Fruit fly (Drosophila melanogaster) whole organism, pupa: Measurements from ENCODE around the gene CG14352.
A peak's percentile ranks its signal among the peaks of the same experiment; 100 is the strongest.

ENCODE experiments used
- CG10348 ChIP-seq: fragments of 200-800 bp; sonication (Bioruptor generic); IDR thresholded peaks from 2 replicates; pipeline ENCODE4 v1.3.6; 2022; ENCODE audit warnings: missing biosample characterization, missing genetic modification characterization
- CG12605 ChIP-seq: fragments of 200-800 bp; sonication (Bioruptor generic); IDR thresholded peaks from 2 replicates; pipeline ENCODE4 v1.3.6; 2022; ENCODE audit warnings: missing biosample characterization, missing genetic modification characterization
- CG13204 ChIP-seq: fragments of 200-800 bp; sonication (Bioruptor generic); optimal IDR thresholded peaks from 2 replicates; lab custom pipeline; 2018; ENCODE audit warnings: missing biosample characterization, mild to moderate bottlenecking, missing genetic modification characterization, moderate library complexity
- CG14655 ChIP-seq: fragments of 200-800 bp; sonication (Bioruptor generic); optimal IDR thresholded peaks from 3 replicates; lab custom pipeline; 2017; ENCODE audit warnings: mild to moderate bottlenecking, missing biosample characterization, missing genetic modification reagents, missing genetic modification characterization
- CG15710 ChIP-seq: fragments of 200-800 bp; sonication (Bioruptor generic); optimal IDR thresholded peaks from 2 replicates; lab custom pipeline; 2018; ENCODE audit warnings: missing biosample characterization, mild to moderate bottlenecking, missing genetic modification characterization, moderate library complexity
- CG17806 ChIP-seq: fragments of 200-800 bp; sonication (Bioruptor generic); optimal IDR thresholded peaks from 2 replicates; lab custom pipeline; 2018; ENCODE audit warnings: missing biosample characterization, mild to moderate bottlenecking, missing genetic modification characterization, moderate library complexity
- CG32121 ChIP-seq: fragments of 200-800 bp; sonication (Bioruptor generic); IDR thresholded peaks from 2 replicates; pipeline ENCODE4 v1.3.6; 2022; ENCODE audit warnings: missing biosample characterization, missing genetic modification characterization
- CG34367 ChIP-seq: fragments of 200-800 bp; sonication (Bioruptor generic); optimal IDR thresholded peaks from 2 replicates; lab custom pipeline; 2018; ENCODE audit warnings: missing biosample characterization, mild to moderate bottlenecking, missing genetic modification characterization
- CG4496 ChIP-seq: fragments of 200-800 bp; sonication (Bioruptor generic); IDR thresholded peaks from 3 replicates; pipeline ENCODE4 v1.3.6; 2022; ENCODE audit warnings: missing biosample characterization, missing genetic modification characterization
- CG8159 ChIP-seq: fragments of 200-800 bp; sonication (Bioruptor generic); optimal IDR thresholded peaks from 3 replicates; lab custom pipeline; 2018; ENCODE audit warnings: missing biosample characterization, mild to moderate bottlenecking, missing genetic modification characterization, moderate library complexity
- CG8301 ChIP-seq: fragments of 200-800 bp; sonication (Bioruptor generic); optimal IDR thresholded peaks from 2 replicates; lab custom pipeline; 2018; ENCODE audit warnings: missing biosample characterization, mild to moderate bottlenecking, missing genetic modification characterization
- CG9948 ChIP-seq: fragments of 200-800 bp; sonication (Bioruptor generic); optimal IDR thresholded peaks from 2 replicates; lab custom pipeline; 2018; ENCODE audit warnings: missing biosample characterization, mild to moderate bottlenecking, missing genetic modification characterization, moderate library complexity
- D1 ChIP-seq: fragments of 200-800 bp; sonication (Bioruptor generic); optimal IDR thresholded peaks from 2 replicates; lab custom pipeline; 2018; ENCODE audit warnings: missing biosample characterization, mild to moderate bottlenecking, missing genetic modification characterization, moderate library complexity
- EcR ChIP-seq: fragments of 200-800 bp; sonication (Bioruptor generic); optimal IDR thresholded peaks from 3 replicates; lab custom pipeline; 2019; ENCODE audit warnings: missing biosample characterization, missing genetic modification characterization, mild to moderate bottlenecking, moderate library complexity, missing genetic modification reagents
- Ets98B ChIP-seq: fragments of 200-800 bp; sonication (Bioruptor generic); IDR thresholded peaks from 2 replicates; pipeline ENCODE4 v1.3.6; 2022; ENCODE audit warnings: missing biosample characterization, missing genetic modification characterization
- Pif1A ChIP-seq: fragments of 200-800 bp; sonication (Bioruptor generic); optimal IDR thresholded peaks from 3 replicates; lab custom pipeline; 2016; ENCODE audit warnings: missing biosample characterization, missing genetic modification characterization
- Pif1B ChIP-seq: fragments of 200-800 bp; sonication (Bioruptor generic); optimal IDR thresholded peaks from 3 replicates; lab custom pipeline; 2016; ENCODE audit warnings: missing biosample characterization, missing genetic modification characterization
- Snoo ChIP-seq: fragments of 200-800 bp; sonication (Bioruptor generic); optimal IDR thresholded peaks from 3 replicates; lab custom pipeline; 2017; ENCODE audit warnings: missing biosample characterization, mild to moderate bottlenecking, missing genetic modification characterization, inconsistent platforms
- fd96Ca ChIP-seq: fragments of 200-800 bp; sonication (Bioruptor generic); IDR thresholded peaks from 3 replicates; pipeline ENCODE4 v1.3.6; 2022; ENCODE audit warnings: missing biosample characterization, missing genetic modification characterization
- gl ChIP-seq: fragments of 200-800 bp; sonication (Bioruptor generic); optimal IDR thresholded peaks from 2 replicates; lab custom pipeline; 2018; ENCODE audit warnings: missing biosample characterization, mild to moderate bottlenecking, missing genetic modification characterization
- rn ChIP-seq: fragments of 200-800 bp; sonication (Bioruptor generic); IDR thresholded peaks from 2 replicates; pipeline ENCODE4 v1.3.6; 2022; ENCODE audit warnings: missing biosample characterization, missing genetic modification characterization

CG14352 gene

DNA sequence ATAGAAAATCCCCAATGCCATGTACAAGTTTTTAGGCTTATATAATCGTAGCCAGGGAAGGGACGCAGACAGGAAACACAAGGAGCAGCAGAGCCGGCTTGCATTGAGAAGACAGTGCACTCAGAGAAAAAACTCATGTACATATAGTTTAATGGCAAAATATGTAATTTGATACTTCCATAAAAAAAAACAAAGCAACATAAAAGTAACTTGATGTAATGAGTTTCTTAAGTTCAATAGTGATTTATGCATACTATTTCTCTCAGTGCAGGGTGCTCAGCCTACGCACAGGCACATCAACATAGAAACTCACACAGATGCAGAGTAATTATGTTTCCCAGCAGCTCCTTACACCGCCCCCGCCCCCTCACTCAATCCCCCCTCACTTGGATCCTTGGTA lies 9.6 kb downstream of the CG14352 start:
- TF ChIP-seq CG14655 (GFP tag; lab: Kevin White, UChicago) (no peak), CG8159 (tag; lab: Kevin White, UChicago) (peak; percentile 7)

DNA sequence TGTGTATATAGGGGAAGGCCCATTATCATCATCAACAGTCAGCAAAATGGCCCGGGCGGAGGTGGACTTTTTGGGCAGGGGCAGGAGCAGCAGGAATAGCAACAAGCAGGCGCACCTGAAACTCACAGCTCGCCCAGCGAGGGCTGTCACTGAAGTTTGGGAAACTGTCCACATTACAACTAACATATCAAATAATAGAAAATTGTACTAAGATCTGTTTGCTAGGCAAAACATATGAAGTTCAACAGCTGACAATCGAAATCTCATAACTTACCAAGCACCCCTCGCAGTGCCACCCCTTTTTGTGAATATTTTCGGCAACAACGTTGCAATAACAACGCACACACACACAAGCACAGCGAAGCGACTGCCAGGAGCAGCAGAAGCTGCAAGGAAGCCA lies 13.5 kb downstream of the CG14352 start:
- peak; percentile 12 for TF ChIP-seq CG8159 (tag; lab: Kevin White, UChicago)
- 0 out of 3 replicates have a peak, but pooled peaks have one; percentile 27 for TF ChIP-seq fd96Ca
- no peak for TF ChIP-seq CG12605 (GFP tag; lab: Robert Waterston, UW)
- TF ChIP-seq CG17806 (tag; lab: Kevin White, UChicago), result no peak
- peak; percentile 8 for TF ChIP-seq CG15710 (tag; lab: Kevin White, UChicago)
- no peak for TF ChIP-seq CG13204 (GFP tag; lab: Kevin White, UChicago)
- 0 out of 3 replicates have a peak, but pooled peaks have one; percentile 38 for TF ChIP-seq CG4496 (GFP tag; lab: Robert Waterston, UW)
- no peak for TF ChIP-seq CG10348

DNA sequence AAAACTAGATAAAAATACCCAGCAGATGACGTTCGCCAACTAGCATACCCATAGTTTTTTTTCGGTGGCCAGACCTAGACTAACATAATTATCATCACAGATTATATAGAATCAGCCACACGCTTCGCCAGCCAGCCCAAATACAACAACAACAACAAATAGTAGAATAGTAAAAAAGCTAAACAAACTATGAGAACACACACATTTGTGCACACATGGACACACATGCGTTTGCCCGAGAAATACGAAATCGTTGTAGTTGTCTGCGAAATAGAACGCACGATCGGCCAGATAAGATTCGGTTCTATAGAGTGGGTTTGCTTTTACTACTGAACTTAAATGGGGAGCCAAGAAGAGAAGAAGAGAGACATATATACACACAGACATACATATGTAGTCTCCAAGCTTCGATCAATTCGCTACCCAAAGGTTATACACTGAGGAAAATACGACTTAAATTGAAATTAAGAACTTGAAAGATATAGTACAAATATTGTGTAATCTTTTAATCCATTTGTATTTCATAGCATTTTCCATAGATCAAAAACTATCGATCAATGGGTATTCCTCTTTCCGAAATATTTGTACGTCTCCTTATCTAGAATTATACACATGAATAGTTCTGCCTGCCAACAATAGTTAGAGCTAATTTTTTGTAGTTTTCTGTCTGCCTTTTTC lies 16.8 kb downstream of the CG14352 start:
- TF ChIP-seq Ets98B (GFP tag; lab: Robert Waterston, UW) (no peak), gl (no peak), CG13204 (GFP tag; lab: Kevin White, UChicago) (no peak)

DNA sequence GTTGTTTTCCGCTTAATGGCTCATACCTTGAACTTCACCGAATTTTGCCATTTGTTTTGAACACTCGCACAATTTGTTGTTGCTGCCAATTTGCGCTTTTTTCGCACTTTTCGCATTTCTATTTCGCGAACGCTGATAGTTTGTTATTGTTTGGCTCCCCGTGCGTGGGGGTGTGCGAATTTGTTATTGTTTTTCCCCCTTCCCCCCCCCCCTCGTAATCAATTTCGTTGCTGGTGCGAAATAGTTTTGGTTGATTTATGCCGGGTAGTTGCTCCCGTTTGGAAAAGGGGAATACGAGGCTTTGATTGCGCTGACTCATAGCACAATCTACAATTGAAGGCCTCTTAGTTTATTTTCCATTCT lies 17.3 kb downstream of the CG14352 start:
- no peak for TF ChIP-seq Pif1B
- TF ChIP-seq CG14655 (GFP tag; lab: Kevin White, UChicago), result no peak
- no peak for TF ChIP-seq CG34367 (tag; lab: Kevin White, UChicago)
- TF ChIP-seq CG15710 (tag; lab: Kevin White, UChicago), result no peak
- no peak for TF ChIP-seq CG4496 (GFP tag; lab: Robert Waterston, UW)
- no peak for TF ChIP-seq CG8301 (tag; lab: Kevin White, UChicago)
- no peak for TF ChIP-seq gl
- TF ChIP-seq Snoo (tag; lab: Kevin White, UChicago), result no peak
- TF ChIP-seq CG10348, result no peak
- no peak for TF ChIP-seq Pif1A
- TF ChIP-seq CG8159 (tag; lab: Kevin White, UChicago), result no peak
- no peak for TF ChIP-seq CG17806 (tag; lab: Kevin White, UChicago)
- no peak for TF ChIP-seq CG32121 (GFP tag; lab: Robert Waterston, UW)
- no peak for TF ChIP-seq CG9948
- no peak for TF ChIP-seq fd96Ca
- no peak for TF ChIP-seq EcR (GFP tag; lab: Kevin White, UChicago)

DNA sequence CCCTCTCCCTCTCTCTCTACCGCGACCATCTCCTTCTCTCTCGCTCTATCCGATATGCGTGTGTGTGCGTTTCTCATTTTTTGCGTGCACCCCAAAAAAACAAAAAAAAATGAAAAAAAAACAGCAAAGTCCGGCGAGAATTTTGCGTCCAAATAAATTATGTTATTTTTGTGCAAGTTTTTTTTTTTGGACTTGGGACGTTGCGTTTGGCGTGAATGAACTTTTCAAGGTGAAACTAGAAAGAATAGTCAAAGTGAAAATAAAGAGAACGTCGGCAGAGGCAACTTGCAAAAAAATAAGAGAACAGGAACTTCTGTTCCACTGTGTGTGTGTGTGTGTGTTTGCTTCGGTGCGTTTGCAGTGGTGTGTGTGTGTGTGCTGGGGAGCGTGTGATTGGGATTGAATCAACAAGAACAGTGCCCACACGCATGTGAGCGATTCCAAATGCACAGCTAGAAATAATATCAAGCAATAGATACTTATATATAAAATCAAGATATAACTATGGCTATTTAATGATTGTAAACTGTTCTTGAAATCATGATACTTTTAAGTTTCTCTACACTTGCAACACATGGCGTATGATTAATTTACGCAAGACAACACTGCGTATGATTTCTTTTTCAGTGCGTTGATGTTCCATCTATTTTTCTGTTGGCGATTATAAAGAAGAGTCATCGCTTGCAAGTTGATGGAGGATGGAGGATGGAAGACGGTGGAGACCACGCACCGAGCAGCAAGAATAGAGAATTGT lies 18.2 kb downstream of the CG14352 start:
- TF ChIP-seq Ets98B (GFP tag; lab: Robert Waterston, UW) (peak; percentile 69), CG4496 (GFP tag; lab: Robert Waterston, UW) (peak; percentile 81), CG12605 (GFP tag; lab: Robert Waterston, UW) (0 out of 2 replicates have a peak, but pooled peaks have one; percentile 24), fd96Ca (peak; percentile 72; the same call in 2 of the 3 replicates), CG10348 (peak; percentile 46; the same call in 1 of the 2 replicates), CG32121 (GFP tag; lab: Robert Waterston, UW) (peak; percentile 37), CG34367 (tag; lab: Kevin White, UChicago) (no peak), CG8301 (tag; lab: Kevin White, UChicago) (peak; percentile 77), CG14655 (GFP tag; lab: Kevin White, UChicago) (peak; percentile 82), Pif1B (no peak)

DNA sequence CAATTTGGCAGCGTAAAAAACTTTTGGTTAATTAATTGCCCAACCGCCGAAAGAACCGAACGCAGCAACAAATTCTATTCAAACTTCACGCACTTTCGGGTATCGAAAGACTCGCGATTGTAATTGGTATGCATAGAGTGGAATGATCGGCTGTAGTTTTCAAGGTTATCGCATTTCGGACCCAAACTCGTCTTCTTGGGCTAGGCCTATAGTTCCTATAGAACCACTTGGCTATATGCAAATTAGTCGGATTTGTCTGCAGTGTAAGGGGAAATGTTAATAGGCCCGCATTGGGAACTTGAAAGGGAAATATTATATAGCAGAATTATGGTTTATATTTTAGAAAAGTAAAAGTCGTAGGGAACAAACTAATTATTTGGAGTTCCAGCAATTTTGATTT lies 19.4 kb downstream of the CG14352 start:
- TF ChIP-seq CG34367 (tag; lab: Kevin White, UChicago), result no peak
- TF ChIP-seq CG13204 (GFP tag; lab: Kevin White, UChicago), result no peak
- no peak for TF ChIP-seq CG9948
- TF ChIP-seq CG8159 (tag; lab: Kevin White, UChicago), result no peak
- no peak for TF ChIP-seq CG12605 (GFP tag; lab: Robert Waterston, UW)
- TF ChIP-seq CG32121 (GFP tag; lab: Robert Waterston, UW), result no peak

DNA sequence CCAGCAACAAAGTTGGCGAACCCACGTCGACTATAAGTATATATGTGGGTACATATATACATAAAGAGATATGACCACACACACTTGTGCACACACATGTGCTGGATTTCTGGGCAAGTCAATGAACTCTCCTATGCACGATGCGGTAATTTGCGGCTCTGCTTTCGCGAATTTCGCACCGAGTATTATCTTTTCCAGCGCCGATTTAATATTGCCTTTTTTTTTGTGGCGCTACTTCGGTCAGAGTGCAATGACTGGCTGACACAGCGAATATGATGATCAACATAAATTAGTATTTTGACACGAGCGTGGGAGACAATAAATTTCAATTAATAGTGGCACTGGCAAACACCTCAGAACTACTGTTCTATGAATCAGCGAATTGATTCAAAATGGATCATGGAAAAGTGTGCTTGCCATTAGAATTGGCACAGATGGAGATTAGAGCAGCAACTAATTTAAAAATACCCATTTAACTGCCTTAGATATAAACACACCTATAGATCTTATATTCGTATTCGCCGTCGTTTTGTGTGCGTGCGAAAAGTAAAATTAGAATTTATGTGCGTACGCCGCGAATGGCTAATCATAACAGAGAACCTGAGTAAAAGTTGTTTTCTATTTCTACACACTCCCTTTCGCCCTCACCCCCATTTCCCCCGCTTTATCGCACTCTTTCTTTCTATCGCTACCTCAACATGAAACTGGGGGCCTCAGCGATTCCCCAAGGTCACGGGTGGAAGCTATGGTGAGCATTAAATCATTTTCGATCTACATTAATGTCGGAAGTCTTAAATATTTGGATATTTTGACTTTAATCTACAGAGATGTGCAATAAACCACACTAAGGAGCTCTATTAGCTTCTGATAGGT lies 20.5 kb downstream of the CG14352 start:
- TF ChIP-seq CG8159 (tag; lab: Kevin White, UChicago) (no peak), CG34367 (tag; lab: Kevin White, UChicago) (no peak), CG9948 (no peak), CG15710 (tag; lab: Kevin White, UChicago) (no peak), Snoo (tag; lab: Kevin White, UChicago) (no peak), CG14655 (GFP tag; lab: Kevin White, UChicago) (no peak), CG17806 (tag; lab: Kevin White, UChicago) (no peak), Pif1B (no peak), CG8301 (tag; lab: Kevin White, UChicago) (no peak), CG13204 (GFP tag; lab: Kevin White, UChicago) (no peak), D1 (tag; lab: Kevin White, UChicago) (no peak), Pif1A (no peak), CG12605 (GFP tag; lab: Robert Waterston, UW) (no peak), fd96Ca (no peak), rn (GFP tag; lab: Robert Waterston, UW) (no peak)
